Fruit fly (Drosophila melanogaster) whole organism, larva: ENCODE results near the gene Srrm234.

Experiments
- noc ChIP-seq: fragments of 200-800 bp; sonication (Bioruptor generic); optimal IDR thresholded peaks from 3 replicates; lab custom pipeline; 2019; ENCODE audit warnings: missing biosample characterization, mild to moderate bottlenecking, missing genetic modification characterization, moderate library complexity

Srrm234 gene

DNA sequence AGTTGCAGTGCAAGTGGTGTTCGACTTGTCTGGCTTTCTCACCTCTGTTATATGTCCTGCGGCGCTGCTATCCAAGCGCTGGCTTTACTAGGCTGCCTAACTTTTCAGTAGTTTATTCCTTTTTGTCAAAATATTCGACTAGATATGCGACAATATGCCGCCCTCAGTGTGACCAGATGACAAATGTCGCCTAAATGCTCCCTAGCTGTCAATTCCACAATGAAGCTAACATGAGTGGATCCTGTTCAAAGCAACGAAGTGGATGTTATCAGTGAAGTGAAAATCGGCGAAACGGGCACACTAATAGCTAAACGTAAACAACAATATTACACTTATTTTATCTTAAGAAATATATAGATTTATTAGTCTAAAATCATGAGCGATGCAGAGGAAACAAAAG lies at the start of gene Srrm234, which contains the start of gene CG7974:
TSS of gene Srrm234 (minus strand) at position 189 of the 400 bp plus-strand sequence.
TSS of gene CG7974 (plus strand) at position 263 of the 400 bp plus-strand sequence.
- TF ChIP-seq noc (tag; lab: Kevin White, UChicago): no peak

DNA sequence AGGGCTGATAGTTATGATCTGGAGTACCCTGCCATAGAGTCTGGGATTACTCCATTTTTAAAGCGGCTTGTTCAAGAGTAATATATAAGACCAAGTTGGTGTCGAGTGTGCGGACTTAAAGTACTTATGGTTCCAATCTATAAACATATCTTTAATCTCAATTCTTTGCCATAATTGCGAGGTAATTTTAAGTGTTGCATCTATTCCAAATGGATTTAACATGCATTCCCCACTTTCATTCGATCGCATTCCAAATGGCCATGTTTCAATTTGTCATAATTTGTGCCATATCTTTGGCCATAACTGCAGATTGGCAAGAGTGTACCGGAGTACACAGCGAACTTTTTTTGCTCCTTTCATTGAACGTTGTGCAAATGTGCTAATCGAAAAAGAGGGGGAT lies 46.4 kb upstream of the Srrm234 start:
- TF ChIP-seq noc (tag; lab: Kevin White, UChicago): no peak

DNA sequence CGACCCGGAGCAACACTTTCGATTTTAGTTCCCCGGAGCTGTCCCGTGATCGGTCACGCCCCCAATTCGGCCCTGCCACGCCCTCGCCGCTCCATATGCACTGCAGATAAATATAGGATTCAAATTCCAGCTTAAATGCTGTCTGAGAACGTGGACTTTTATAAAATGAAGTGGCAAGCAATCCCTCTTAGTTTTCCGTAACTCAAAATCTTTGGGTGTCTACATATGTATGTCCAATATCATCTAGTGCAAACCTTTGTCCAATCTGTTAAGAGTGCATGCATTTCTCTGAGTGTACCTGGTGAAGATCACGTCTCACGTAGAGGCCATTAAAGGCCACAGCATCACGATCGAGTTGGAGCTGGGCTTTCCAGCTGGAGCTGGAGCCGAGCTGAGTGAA lies 45.7 kb upstream of the Srrm234 start:
- no peak for TF ChIP-seq noc (tag; lab: Kevin White, UChicago)

DNA sequence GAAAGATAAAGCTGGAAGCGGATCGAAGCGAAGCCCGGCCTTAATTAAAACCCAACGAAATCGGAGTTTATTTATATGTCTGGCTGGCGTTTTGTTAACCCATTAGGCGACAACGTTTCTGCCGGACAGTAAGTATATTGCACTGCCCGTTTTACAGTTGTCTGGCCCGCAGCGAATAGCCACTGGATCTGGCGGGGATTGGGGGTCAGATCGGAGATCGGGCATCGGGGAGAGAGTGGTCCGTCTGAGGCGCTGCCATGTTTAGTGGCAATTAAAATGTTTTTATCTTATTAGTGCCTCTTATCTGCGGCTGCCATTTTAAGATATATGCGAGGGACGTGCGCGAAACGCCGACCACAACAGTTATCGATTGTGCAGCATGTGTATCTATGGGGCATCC lies 44.3 kb upstream of the Srrm234 start:
- no peak for TF ChIP-seq noc (tag; lab: Kevin White, UChicago)

- no peak for TF ChIP-seq noc (tag; lab: Kevin White, UChicago)
These were observed 37.6 kb upstream of the Srrm234 start, which contains the start of gene CG13931 for dm6 chr3L:1702367-1702927. CG13931 (minus strand) TSS chr3L:1702407.

dm6 chr3L:1694317-1694716 lies 29.5 kb upstream of the Srrm234 start, which contains the start of gene CG12011:
CG12011 (plus strand) TSS chr3L:1694617.
- TF ChIP-seq noc (tag; lab: Kevin White, UChicago): no peak

DNA sequence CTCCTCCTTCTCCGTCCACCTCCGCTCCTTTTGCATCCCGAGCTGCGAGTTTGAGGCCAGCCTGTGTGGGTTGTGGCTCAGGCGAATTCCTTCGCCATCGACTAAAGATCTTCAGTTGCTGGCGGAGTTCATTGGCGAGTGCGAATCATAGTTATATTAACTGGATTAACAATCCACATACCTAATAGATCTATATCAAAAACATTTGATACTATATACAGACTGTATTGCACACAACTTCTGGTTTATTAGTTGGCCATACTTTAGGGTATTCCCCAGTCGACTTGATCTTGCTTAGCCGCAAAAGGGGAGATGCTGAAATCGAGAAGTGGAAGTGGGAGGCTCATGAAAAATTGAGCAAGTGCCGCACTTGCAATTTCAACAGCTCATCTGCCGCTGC lies 28.0 kb upstream of the Srrm234 start:
- no peak for TF ChIP-seq noc (tag; lab: Kevin White, UChicago)

DNA sequence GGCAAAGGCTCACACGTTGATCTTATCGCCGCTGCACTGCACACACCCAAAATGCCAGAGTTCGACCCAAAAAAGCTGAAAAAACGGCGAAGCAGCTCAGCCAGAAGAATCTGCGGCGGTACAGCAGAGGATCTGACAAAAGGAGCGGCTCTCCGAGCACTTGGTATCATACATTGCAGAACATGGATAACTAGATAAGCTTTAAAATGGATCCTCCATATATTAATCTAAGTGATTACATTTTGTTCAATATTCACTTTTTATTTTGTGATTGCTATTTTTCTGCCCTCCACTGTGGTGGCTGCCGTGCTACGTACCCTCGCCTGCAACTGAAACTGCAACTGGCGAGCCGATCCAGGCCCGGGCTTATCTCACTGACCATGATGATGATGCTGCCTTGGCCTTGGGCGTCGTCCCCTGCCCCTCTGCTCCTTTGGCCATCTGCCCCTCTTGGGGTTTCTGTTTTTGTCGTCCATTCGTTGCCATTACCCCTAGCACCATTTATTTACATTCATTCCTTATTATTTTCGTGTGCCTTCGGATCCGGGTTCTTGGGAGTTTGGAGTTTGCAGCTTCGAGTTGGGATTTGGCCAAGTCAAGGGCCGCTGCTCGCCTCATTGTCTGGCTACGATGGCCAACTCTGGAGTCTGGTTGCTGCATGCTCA lies 27.4 kb upstream of the Srrm234 start:
- TF ChIP-seq noc (tag; lab: Kevin White, UChicago): no peak

DNA sequence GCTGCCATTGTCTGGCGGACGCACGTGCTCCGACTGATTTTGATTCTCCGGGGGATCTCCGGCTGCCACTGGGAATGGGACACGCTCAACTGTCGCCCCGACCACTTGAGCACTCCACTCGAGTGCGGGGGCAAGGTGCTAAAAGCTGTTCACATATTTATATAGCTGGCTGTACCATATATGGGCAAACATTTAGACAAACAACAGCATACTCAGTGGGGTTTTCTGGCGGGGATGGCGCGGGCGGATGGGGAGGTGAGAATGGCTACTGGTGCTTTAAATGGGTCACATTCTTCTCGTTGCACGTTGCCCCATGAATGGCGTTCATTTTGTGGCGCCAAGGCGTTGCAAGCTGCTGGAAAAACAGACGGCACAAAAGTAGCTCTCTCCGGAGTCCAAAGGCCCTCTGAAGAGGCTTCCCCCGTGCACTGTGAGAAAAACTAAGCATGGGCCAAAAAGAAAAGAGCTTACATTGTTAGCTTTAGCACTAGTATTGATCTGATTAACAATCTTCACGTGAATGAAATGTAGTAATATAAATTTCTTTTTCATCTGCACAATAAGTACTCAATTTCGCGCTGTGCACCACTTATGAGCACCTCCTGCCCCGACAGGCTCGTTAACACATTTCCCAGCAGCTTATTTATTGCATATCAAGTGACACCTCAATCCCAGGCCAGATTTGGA lies 26.0 kb upstream of the Srrm234 start:
- no peak for TF ChIP-seq noc (tag; lab: Kevin White, UChicago)

DNA sequence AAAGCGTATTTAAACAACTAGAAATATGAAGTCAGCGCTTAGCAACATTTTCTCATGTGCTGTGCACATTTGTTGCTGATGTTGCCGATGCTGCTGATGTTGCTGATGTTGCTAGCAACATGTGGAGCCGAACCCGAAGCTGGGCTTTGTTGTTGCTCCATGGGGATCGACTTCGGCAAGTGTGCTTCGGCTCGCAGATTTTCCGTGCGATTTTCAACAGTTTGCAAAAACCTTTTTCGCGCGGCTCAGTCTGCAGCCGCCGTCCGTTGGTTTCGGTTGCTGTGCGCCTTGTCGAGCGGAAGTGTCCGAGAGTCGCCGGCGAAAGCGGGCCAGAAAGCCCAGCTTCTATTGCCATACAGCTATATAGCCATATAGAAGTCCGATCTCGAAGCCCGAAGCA lies 23.7 kb upstream of the Srrm234 start:
- TF ChIP-seq noc (tag; lab: Kevin White, UChicago): no peak

dm6 chr3L:1688161-1688560 lies 23.3 kb upstream of the Srrm234 start:
- TF ChIP-seq noc (tag; lab: Kevin White, UChicago): no peak

- TF ChIP-seq noc (tag; lab: Kevin White, UChicago): no peak
These were observed 18.2 kb upstream of the Srrm234 start for dm6 chr3L:1683091-1683490.

dm6 chr3L:1679394-1679793 lies 14.5 kb upstream of the Srrm234 start:
- no peak for TF ChIP-seq noc (tag; lab: Kevin White, UChicago)

DNA sequence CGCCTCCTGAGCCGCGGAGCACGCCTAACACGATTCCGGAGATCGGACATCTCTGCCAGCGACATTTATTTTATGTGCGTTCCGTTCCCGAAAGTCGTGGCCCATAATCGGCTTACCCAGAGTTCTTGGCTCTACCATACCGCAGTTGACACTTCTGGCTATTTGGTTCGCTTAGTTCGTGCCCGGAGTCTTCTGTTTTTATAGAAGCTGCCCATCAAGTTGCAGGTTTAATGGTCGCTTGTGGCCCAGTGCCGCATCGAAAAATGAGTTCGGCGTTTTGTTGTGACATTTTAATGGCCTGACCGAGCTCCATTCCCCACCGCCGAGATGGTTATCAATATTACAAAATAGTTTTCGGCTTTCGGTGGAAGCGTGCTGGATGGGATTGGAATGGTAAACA lies 11.4 kb upstream of the Srrm234 start:
- no peak for TF ChIP-seq noc (tag; lab: Kevin White, UChicago)

DNA sequence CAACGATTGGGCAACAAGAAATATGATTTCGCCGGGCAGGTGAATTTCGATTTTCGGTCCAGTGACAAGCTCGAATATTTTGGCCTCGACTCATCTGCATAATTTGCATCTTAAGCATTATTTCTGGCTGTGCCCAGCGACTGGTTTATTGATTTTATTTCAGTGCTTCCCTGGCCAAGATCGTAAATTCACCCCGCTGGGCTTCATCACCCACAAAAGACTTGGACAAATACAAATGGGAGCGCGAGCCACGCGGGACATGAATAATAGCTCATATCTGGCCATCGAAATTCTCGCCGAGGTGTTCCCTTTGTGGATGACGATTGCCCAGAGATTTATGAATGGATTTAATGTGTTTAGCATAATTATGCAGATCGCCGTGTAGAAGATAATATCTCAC lies 10.4 kb upstream of the Srrm234 start:
- TF ChIP-seq noc (tag; lab: Kevin White, UChicago): peak; percentile 17

DNA sequence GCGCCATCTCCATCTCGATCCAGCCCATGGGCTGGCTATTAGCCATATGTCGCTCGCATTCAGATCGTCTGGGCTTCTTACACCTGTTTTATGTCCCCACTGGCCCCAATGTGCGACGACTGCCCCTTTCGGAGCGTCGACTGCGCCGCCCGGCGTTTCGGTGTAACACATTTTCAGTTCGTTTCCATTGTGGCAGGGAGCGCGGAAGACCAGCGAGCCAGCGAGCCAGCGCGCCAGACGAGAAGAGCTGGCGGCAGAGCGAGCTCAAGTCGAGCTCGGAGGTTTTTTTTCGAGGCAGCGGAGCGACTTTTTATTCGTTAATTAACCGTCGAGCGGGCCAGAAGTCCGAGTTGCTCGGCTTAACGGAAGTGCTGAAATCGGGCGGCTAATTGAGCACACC lies 9.5 kb upstream of the Srrm234 start, which contains the start of gene CG7991:
TSS of gene CG7991 (plus strand) at position 329 of the 400 bp plus-strand sequence.
- TF ChIP-seq noc (tag; lab: Kevin White, UChicago): no peak
